Worm (Caenorhabditis elegans) whole organism, late embryonic: ENCODE measurements around the gene trx-5.

Experiments
- ceh-30 ChIP-seq: fragments of 150-350 bp; optimal IDR thresholded peaks from 2 replicates; lab custom pipeline; 2014; ENCODE audit warnings: missing biosample characterization, missing genetic modification characterization
- ceh-31 ChIP-seq: sonication (generic microtip); optimal IDR thresholded peaks from 2 replicates; lab custom pipeline; 2016; ENCODE audit warnings: missing genetic modification characterization, missing compliant biosample characterization
- ets-4 ChIP-seq: sonication (generic microtip); optimal IDR thresholded peaks from 2 replicates; lab custom pipeline; 2016; ENCODE audit warnings: missing genetic modification characterization, missing compliant biosample characterization
- fkh-10 ChIP-seq: fragments of 150-350 bp; optimal IDR thresholded peaks from 2 replicates; lab custom pipeline; 2014; ENCODE audit warnings: missing biosample characterization, missing genetic modification reagents, missing genetic modification characterization
- nfya-1 ChIP-seq: sonication (generic microtip); optimal IDR thresholded peaks from 2 replicates; lab custom pipeline; 2017; ENCODE audit warnings: missing genetic modification characterization, mild to moderate bottlenecking, missing compliant biosample characterization, antibody characterized with exemption, moderate library complexity
- pag-3 ChIP-seq: sonication (generic microtip); optimal IDR thresholded peaks from 2 replicates; lab custom pipeline; 2016; ENCODE audit warnings: missing compliant biosample characterization, missing genetic modification characterization, borderline replicate concordance
- pat-9 ChIP-seq: fragments of 200-800 bp; sonication (Bioruptor generic); optimal IDR thresholded peaks from 2 replicates; lab custom pipeline; 2018; ENCODE audit warnings: mild to moderate bottlenecking, missing genetic modification characterization, moderate library complexity, missing compliant biosample characterization
- pha-4 ChIP-seq: fragments of 150-350 bp; optimal IDR thresholded peaks from 2 replicates; lab custom pipeline; 2018; ENCODE audit warnings: missing biosample characterization, missing genetic modification reagents, missing genetic modification characterization
- pros-1 ChIP-seq: fragments of 150-350 bp; optimal IDR thresholded peaks from 2 replicates; lab custom pipeline; 2014; ENCODE audit warnings: missing biosample characterization, missing genetic modification reagents, missing genetic modification characterization
- rnt-1 ChIP-seq: sonication (generic microtip); optimal IDR thresholded peaks from 2 replicates; lab custom pipeline; 2016; ENCODE audit warnings: missing genetic modification characterization, missing compliant biosample characterization

- TF ChIP-seq ceh-30 (tag; lab: Kevin White, UChicago) = no peak
- TF ChIP-seq rnt-1 (tag; lab: Kevin White, UChicago) = no peak
- TF ChIP-seq fkh-10 = no peak
- no peak for TF ChIP-seq pha-4 (tag; lab: Kevin White, UChicago)
- no peak for TF ChIP-seq ets-4 (tag; lab: Kevin White, UChicago)
- no peak for TF ChIP-seq pat-9
- no peak for TF ChIP-seq pros-1 (tag; lab: Kevin White, UChicago)
- no peak for TF ChIP-seq ceh-31 (tag; lab: Kevin White, UChicago)
- no peak for TF ChIP-seq nfya-1 (tag; lab: Kevin White, UChicago)
- no peak for TF ChIP-seq pag-3 (tag; lab: Kevin White, UChicago)
Observed at ce11 chrV:1540249-1540648, 6.0 kb upstream of the trx-5 start.
